Fruit fly (Drosophila melanogaster) whole organism, embryonic: ENCODE measurements around the gene IM33.
A peak's percentile ranks its signal among the peaks of the same experiment; 100 is the strongest.

Experiments used
- BtbVII ChIP-seq: fragments of 200-800 bp; sonication (Bioruptor generic); optimal IDR thresholded peaks from 3 replicates; lab custom pipeline; 2017; ENCODE audit warnings: missing biosample characterization, mild to moderate bottlenecking, missing genetic modification characterization
- CG10462 ChIP-seq: fragments of 200-800 bp; sonication (Bioruptor generic); optimal IDR thresholded peaks from 2 replicates; lab custom pipeline; 2016; ENCODE audit warnings: missing biosample characterization, missing genetic modification characterization
- CG11723 ChIP-seq: fragments of 200-800 bp; sonication (Bioruptor generic); optimal IDR thresholded peaks from 2 replicates; lab custom pipeline; 2017; ENCODE audit warnings: missing biosample characterization, mild to moderate bottlenecking, missing genetic modification characterization
- CG13424 ChIP-seq: fragments of 200-800 bp; sonication (Bioruptor generic); optimal IDR thresholded peaks from 2 replicates; lab custom pipeline; 2019; ENCODE audit warnings: missing biosample characterization, mild to moderate bottlenecking, missing genetic modification characterization, moderate library complexity
- CG15514 ChIP-seq: fragments of 200-800 bp; sonication (Bioruptor generic); optimal IDR thresholded peaks from 3 replicates; lab custom pipeline; 2017; ENCODE audit warnings: missing biosample characterization, missing genetic modification characterization, mild to moderate bottlenecking, moderate library complexity, missing genetic modification reagents
- CG15601 ChIP-seq: fragments of 200-800 bp; sonication (Bioruptor generic); optimal IDR thresholded peaks from 3 replicates; lab custom pipeline; 2019; ENCODE audit warnings: missing biosample characterization, mild to moderate bottlenecking, missing genetic modification characterization, moderate library complexity
- CG1602 ChIP-seq: fragments of 200-800 bp; sonication (Bioruptor generic); optimal IDR thresholded peaks from 3 replicates; lab custom pipeline; 2016; ENCODE audit warnings: missing biosample characterization, missing genetic modification characterization
- CG18011 ChIP-seq: fragments of 200-800 bp; sonication (Bioruptor generic); optimal IDR thresholded peaks from 2 replicates; lab custom pipeline; 2017; ENCODE audit warnings: missing biosample characterization, missing genetic modification characterization, mild to moderate bottlenecking, moderate library complexity, missing genotype
- CG18262 ChIP-seq: fragments of 200-800 bp; optimal IDR thresholded peaks from 3 replicates; lab custom pipeline; 2019; ENCODE audit warnings: missing biosample characterization, mild to moderate bottlenecking, missing genetic modification characterization, moderate library complexity
- CG2202 ChIP-seq: fragments of 200-800 bp; sonication (Bioruptor generic); optimal IDR thresholded peaks from 2 replicates; lab custom pipeline; 2018; ENCODE audit warnings: missing biosample characterization, mild to moderate bottlenecking, missing genetic modification characterization
- CG30431 ChIP-seq: fragments of 200-800 bp; sonication (Bioruptor generic); optimal IDR thresholded peaks from 2 replicates; lab custom pipeline; 2017; ENCODE audit warnings: missing biosample characterization, missing genetic modification characterization
- CG33557 ChIP-seq: fragments of 200-800 bp; sonication (Bioruptor generic); optimal IDR thresholded peaks from 2 replicates; lab custom pipeline; 2019; ENCODE audit warnings: missing biosample characterization, mild to moderate bottlenecking, missing genetic modification characterization, moderate library complexity
- CG3847 ChIP-seq: fragments of 200-800 bp; sonication (Bioruptor generic); IDR thresholded peaks from 2 replicates; pipeline ENCODE4 v1.3.6; 2022; ENCODE audit warnings: missing biosample characterization, missing genetic modification characterization
- CG4360 ChIP-seq: fragments of 200-800 bp; sonication (Bioruptor generic); IDR thresholded peaks from 2 replicates; pipeline ENCODE4 v1.3.6; 2022; ENCODE audit warnings: missing biosample characterization, missing genetic modification characterization
- CG43689 ChIP-seq: fragments of 200-800 bp; sonication (Bioruptor generic); IDR thresholded peaks from 2 replicates; pipeline ENCODE4 v1.3.6; 2022; ENCODE audit warnings: missing biosample characterization, missing genetic modification characterization
- CG7357 ChIP-seq: fragments of 200-800 bp; sonication (Bioruptor generic); IDR thresholded peaks from 3 replicates; pipeline ENCODE4 v1.3.6; 2022; ENCODE audit warnings: missing biosample characterization, missing genetic modification characterization
- CG7987 ChIP-seq: fragments of 200-800 bp; sonication (Bioruptor generic); optimal IDR thresholded peaks from 2 replicates; lab custom pipeline; 2018; ENCODE audit warnings: missing biosample characterization, mild to moderate bottlenecking, missing genetic modification characterization, moderate library complexity
- Dip2 ChIP-seq: fragments of 200-800 bp; sonication (Bioruptor generic); IDR thresholded peaks from 2 replicates; pipeline ENCODE4 v1.3.6; 2022; ENCODE audit warnings: missing biosample characterization, missing genetic modification characterization
- Fer1 ChIP-seq: fragments of 200-800 bp; sonication (Bioruptor generic); optimal IDR thresholded peaks from 2 replicates; lab custom pipeline; 2017; ENCODE audit warnings: missing biosample characterization, mild to moderate bottlenecking, missing genetic modification characterization
- Fer3 ChIP-seq: fragments of 200-800 bp; sonication (Bioruptor generic); optimal IDR thresholded peaks from 2 replicates; lab custom pipeline; 2018; ENCODE audit warnings: missing biosample characterization, mild to moderate bottlenecking, missing genetic modification characterization, moderate library complexity
- Gsc ChIP-seq: fragments of 200-800 bp; sonication (Bioruptor generic); IDR thresholded peaks from 2 replicates; pipeline ENCODE4 v1.3.6; 2022; ENCODE audit warnings: missing biosample characterization, missing genetic modification characterization
- Hr3 ChIP-seq: fragments of 200-800 bp; sonication (Bioruptor generic); optimal IDR thresholded peaks from 3 replicates; lab custom pipeline; 2016; ENCODE audit warnings: missing biosample characterization, missing genetic modification characterization
- Hsf ChIP-seq: fragments of 200-800 bp; sonication (Bioruptor generic); optimal IDR thresholded peaks from 3 replicates; lab custom pipeline; 2016; ENCODE audit warnings: missing biosample characterization, missing genetic modification characterization
- Mes4 ChIP-seq: fragments of 200-800 bp; sonication (Bioruptor generic); optimal IDR thresholded peaks from 2 replicates; lab custom pipeline; 2016; ENCODE audit warnings: missing biosample characterization, missing genetic modification characterization
- Nf-YC ChIP-seq: fragments of 200-800 bp; optimal IDR thresholded peaks from 3 replicates; lab custom pipeline; 2019; ENCODE audit warnings: missing biosample characterization, mild to moderate bottlenecking, missing genetic modification characterization, moderate library complexity
- Pdp1 ChIP-seq, 2 experiments: fragments of 200-800 bp; sonication (Bioruptor generic); optimal IDR thresholded peaks; 3 replicates each; lab custom pipeline; 2016; ENCODE audit warnings: missing biosample characterization in 2 of 2, missing genetic modification characterization in 2 of 2, mild to moderate bottlenecking in 1 of 2, moderate library complexity in 1 of 2
- ab ChIP-seq: fragments of 200-800 bp; sonication (Bioruptor generic); optimal IDR thresholded peaks from 2 replicates; lab custom pipeline; 2016; ENCODE audit warnings: missing biosample characterization, missing genetic modification characterization
- aop ChIP-seq: fragments of 200-800 bp; sonication (Bioruptor generic); IDR thresholded peaks from 2 replicates; pipeline ENCODE4 v1.3.6; 2022; ENCODE audit warnings: missing biosample characterization, missing genetic modification characterization
- crol ChIP-seq: fragments of 200-800 bp; sonication (Bioruptor generic); IDR thresholded peaks from 2 replicates; pipeline ENCODE4 v1.3.6; 2022; ENCODE audit warnings: missing biosample characterization, missing genetic modification characterization
- gem ChIP-seq: fragments of 200-800 bp; sonication (Bioruptor generic); optimal IDR thresholded peaks from 2 replicates; lab custom pipeline; 2019; ENCODE audit warnings: missing biosample characterization, mild to moderate bottlenecking, missing genetic modification characterization, moderate library complexity
- gfzf ChIP-seq: fragments of 200-800 bp; sonication (Bioruptor generic); optimal IDR thresholded peaks from 2 replicates; lab custom pipeline; 2016; ENCODE audit warnings: missing biosample characterization, mild to moderate bottlenecking, missing genetic modification characterization, moderate library complexity
- hb ChIP-seq: fragments of 200-800 bp; sonication (Bioruptor generic); IDR thresholded peaks from 3 replicates; pipeline ENCODE4 v1.3.6; 2022; ENCODE audit warnings: missing biosample characterization, missing genetic modification characterization; ENCODE audit not compliant: partially characterized antibody
- luna ChIP-seq: fragments of 200-800 bp; sonication (Bioruptor generic); optimal IDR thresholded peaks from 2 replicates; lab custom pipeline; 2016; ENCODE audit warnings: missing biosample characterization, missing genetic modification characterization
- seq ChIP-seq: fragments of 200-800 bp; sonication (Bioruptor generic); IDR thresholded peaks from 2 replicates; pipeline ENCODE4 v1.3.6; 2022; ENCODE audit warnings: missing biosample characterization, missing genetic modification characterization
- sug ChIP-seq: fragments of 200-800 bp; optimal IDR thresholded peaks from 2 replicates; lab custom pipeline; 2019; ENCODE audit warnings: missing biosample characterization, mild to moderate bottlenecking, missing genetic modification characterization, moderate library complexity
- tap ChIP-seq: fragments of 200-800 bp; optimal IDR thresholded peaks from 3 replicates; lab custom pipeline; 2019; ENCODE audit warnings: missing biosample characterization, mild to moderate bottlenecking, missing genetic modification characterization, moderate library complexity
- toy ChIP-seq: fragments of 200-800 bp; sonication (Bioruptor generic); IDR thresholded peaks from 2 replicates; pipeline ENCODE4 v1.3.6; 2022; ENCODE audit warnings: missing biosample characterization, missing genetic modification characterization
- tup ChIP-seq: fragments of 200-800 bp; sonication (Bioruptor generic); optimal IDR thresholded peaks from 2 replicates; lab custom pipeline; 2016; ENCODE audit warnings: missing biosample characterization, mild to moderate bottlenecking, missing genetic modification characterization, moderate library complexity
- twi ChIP-seq: fragments of 200-800 bp; optimal IDR thresholded peaks from 2 replicates; lab custom pipeline; 2019; ENCODE audit warnings: missing biosample characterization, mild to moderate bottlenecking, missing genetic modification characterization, moderate library complexity
- vvl ChIP-seq: fragments of 200-800 bp; sonication (Bioruptor generic); IDR thresholded peaks from 2 replicates; pipeline ENCODE4 v1.3.6; 2022; ENCODE audit warnings: missing biosample characterization, missing genetic modification characterization
- zf30C ChIP-seq: fragments of 200-800 bp; sonication (Bioruptor generic); optimal IDR thresholded peaks from 3 replicates; lab custom pipeline; 2018; ENCODE audit warnings: missing biosample characterization, mild to moderate bottlenecking, missing genetic modification characterization

The IM33 gene

dm6 chr2L:3657349-3658142 is 38.9 kb downstream of the IM33 start (continued):
- TF ChIP-seq gfzf (GFP tag; lab: Kevin White, UChicago): peak; percentile 30
- peak; percentile 85 for TF ChIP-seq Nf-YC (tag; lab: Kevin White, UChicago)
- no peak for TF ChIP-seq toy (GFP tag; lab: Robert Waterston, UW)
- peak; percentile 24 for TF ChIP-seq Hr3 (GFP tag; lab: Kevin White, UChicago)
- peak; percentile 80 for TF ChIP-seq Hsf (GFP tag; lab: Kevin White, UChicago)
- TF ChIP-seq CG33557 (GFP tag; lab: Kevin White, UChicago): no peak
- peak; percentile 10 for TF ChIP-seq tap (tag; lab: Kevin White, UChicago)
- TF ChIP-seq zf30C (GFP tag; lab: Kevin White, UChicago): no peak
- TF ChIP-seq Fer1 (GFP tag; lab: Kevin White, UChicago): peak; percentile 71
- TF ChIP-seq CG7357 (GFP tag; lab: Robert Waterston, UW): no peak
- peak; percentile 35 for TF ChIP-seq twi (tag; lab: Kevin White, UChicago)
- TF ChIP-seq luna (GFP tag; lab: Kevin White, UChicago): no peak
- TF ChIP-seq CG3847: peak; percentile 44; the same call in 1 of the 2 replicates
- peak; percentile 27 for TF ChIP-seq Fer3 (tag; lab: Kevin White, UChicago)
- peak; percentile 50 for TF ChIP-seq Mes4
- peak; percentile 75 for TF ChIP-seq CG7987 (GFP tag; lab: Kevin White, UChicago)
- TF ChIP-seq vvl: peak; percentile 68
- TF ChIP-seq gem: peak; percentile 39
- TF ChIP-seq BtbVII: no peak
- TF ChIP-seq CG4360 (GFP tag; lab: Robert Waterston, UW): no peak
- peak; percentile 84 for TF ChIP-seq crol
- no peak for TF ChIP-seq CG43689 (GFP tag; lab: Robert Waterston, UW)
- peak; percentile 47 for TF ChIP-seq CG15601 (tag; lab: Kevin White, UChicago)
- TF ChIP-seq tup (GFP tag; lab: Kevin White, UChicago): no peak
- TF ChIP-seq CG10462 (GFP tag; lab: Kevin White, UChicago): no peak
- TF ChIP-seq CG18011 (GFP tag; lab: Kevin White, UChicago): no peak
- TF ChIP-seq hb (GFP tag; lab: Robert Waterston, UW): no peak
- TF ChIP-seq CG13424 (tag; lab: Kevin White, UChicago): peak; percentile 12
- TF ChIP-seq CG1602 (GFP tag; lab: Kevin White, UChicago): peak; percentile 23
- TF ChIP-seq Gsc (GFP tag; lab: Robert Waterston, UW): no peak
- TF ChIP-seq ab: no peak
- TF ChIP-seq CG18262: peak; percentile 50
- no peak for TF ChIP-seq aop (GFP tag; lab: Robert Waterston, UW)
- peak; percentile 36; the same call in 1 of the 2 replicates for TF ChIP-seq Dip2 (GFP tag; lab: Robert Waterston, UW)
- TF ChIP-seq seq (GFP tag; lab: Robert Waterston, UW): peak; percentile 73; the same call in 1 of the 2 replicates
- no peak for TF ChIP-seq CG2202 (tag; lab: Kevin White, UChicago)
- TF ChIP-seq sug (tag; lab: Kevin White, UChicago): peak; percentile 54
- peak; percentile 50 to 74 for TF ChIP-seq Pdp1 (GFP tag; optimal IDR thresholded peaks at IDR 0.05; lab: Kevin White, UChicago)
- TF ChIP-seq CG30431 (GFP tag; lab: Kevin White, UChicago): no peak
- TF ChIP-seq CG15514 (GFP tag; lab: Kevin White, UChicago): peak; percentile 38
- no peak for TF ChIP-seq CG11723 (GFP tag; lab: Kevin White, UChicago)
